Fruit fly (Drosophila melanogaster) whole organism, embryonic: ENCODE measurements around the gene eIF4A.

Experiments
- CG1832 ChIP-seq: fragments of 200-800 bp; sonication (Bioruptor generic); optimal IDR thresholded peaks from 2 replicates; lab custom pipeline; 2017; ENCODE audit warnings: missing biosample characterization, mild to moderate bottlenecking, missing genetic modification characterization, inconsistent platforms
- CG2199 ChIP-seq: fragments of 200-800 bp; sonication (Bioruptor generic); IDR thresholded peaks from 3 replicates; pipeline ENCODE4 v1.3.6; 2022; ENCODE audit warnings: missing biosample characterization, missing genetic modification characterization
- Ptx1 ChIP-seq: fragments of 200-800 bp; sonication (Bioruptor generic); IDR thresholded peaks from 2 replicates; pipeline ENCODE4 v1.3.6; 2022; ENCODE audit warnings: missing biosample characterization, missing genetic modification characterization
- Sin3A ChIP-seq: fragments of >200 bp; optimal IDR thresholded peaks from 2 replicates; lab custom pipeline; 2018
- slp2 ChIP-seq: fragments of 200-800 bp; sonication (Bioruptor generic); optimal IDR thresholded peaks from 2 replicates; lab custom pipeline; 2016; ENCODE audit warnings: missing biosample characterization, missing genetic modification characterization
- wor ChIP-seq: fragments of 200-800 bp; sonication (Bioruptor generic); IDR thresholded peaks from 2 replicates; pipeline ENCODE4 v1.3.6; 2022; ENCODE audit warnings: missing biosample characterization, missing genetic modification characterization

The eIF4A gene

dm6 chr2L:6035155-6035554, 53.6 kb downstream of the eIF4A start:
- TF ChIP-seq CG1832 (GFP tag; lab: Kevin White, UChicago): no peak
- no peak for TF ChIP-seq Ptx1
- no peak for TF ChIP-seq CG2199 (GFP tag; lab: Robert Waterston, UW)
- no peak for TF ChIP-seq wor
- TF ChIP-seq Sin3A (lab: Kevin White, UChicago): no peak
- no peak for TF ChIP-seq slp2 (GFP tag; lab: Kevin White, UChicago)
